Worm (Caenorhabditis elegans): ENCODE results near the gene T19H5.7.

DNA sequence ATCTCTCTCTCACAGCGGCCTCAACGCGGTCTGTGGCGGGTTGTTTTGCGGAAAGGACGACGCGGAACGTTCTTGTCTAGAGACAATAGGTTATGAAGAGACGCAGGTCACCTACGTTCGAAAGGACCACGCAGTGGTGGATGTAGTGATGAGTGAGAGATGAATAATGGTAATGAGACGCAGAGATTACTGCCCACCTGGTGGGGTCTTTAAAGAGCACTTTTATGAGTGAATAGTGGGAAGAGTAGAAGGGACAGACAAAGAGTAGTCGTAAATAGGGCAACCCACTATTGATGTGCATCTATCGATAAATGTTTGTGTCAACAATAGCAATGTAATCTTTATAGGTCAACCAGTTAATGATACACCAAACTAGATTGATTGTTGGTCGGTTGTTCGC is 11.1 kb upstream of the T19H5.7 start:
- no peak for TF ChIP-seq flt-1 (GFP tag; IDR thresholded peaks at IDR 0.05)
- TF ChIP-seq hmbx-1 (tag; optimal IDR thresholded peaks at IDR 0.05), result no peak
- TF ChIP-seq ama-1 (optimal IDR thresholded peaks at IDR 0.05), result no peak
- no peak for TF ChIP-seq scrt-1 (GFP tag; IDR thresholded peaks at IDR 0.05)
- no peak for TF ChIP-seq tbx-11 (GFP tag; IDR thresholded peaks at IDR 0.05)
- no peak for TF ChIP-seq hnd-1 (tag; optimal IDR thresholded peaks at IDR 0.05)
- TF ChIP-seq ceh-13 (GFP tag; optimal IDR thresholded peaks at IDR 0.05), result no peak
- no peak for TF ChIP-seq aly-1 (tag; optimal IDR thresholded peaks at IDR 0.05)
- no peak for TF ChIP-seq sea-1 (GFP tag; conservative IDR thresholded peaks at IDR 0.05)
- TF ChIP-seq ceh-36 (tag; optimal IDR thresholded peaks at IDR 0.05), result no peak

All from whole organism, early embryonic.